Fruit fly (Drosophila melanogaster) whole organism, embryonic: ENCODE measurements around the gene Cpsf5.
A peak's percentile ranks its signal among the peaks of the same experiment; 100 is the strongest.

Experiments used
- Atf6 ChIP-seq: fragments of 200-800 bp; sonication (Bioruptor generic); IDR thresholded peaks from 2 replicates; pipeline ENCODE4 v1.3.6; 2022; ENCODE audit warnings: missing biosample characterization, missing genetic modification characterization
- BEAF-32 ChIP-seq: fragments of 200-800 bp; sonication (Bioruptor generic); optimal IDR thresholded peaks from 3 replicates; lab custom pipeline; 2017; ENCODE audit warnings: missing biosample characterization, missing genetic modification characterization, mild to moderate bottlenecking, moderate library complexity, missing genetic modification reagents
- Blimp-1 ChIP-seq: fragments of 200-800 bp; sonication (Bioruptor generic); optimal IDR thresholded peaks from 3 replicates; lab custom pipeline; 2018; ENCODE audit warnings: missing biosample characterization, missing genetic modification characterization, mild to moderate bottlenecking, moderate library complexity, missing genetic modification reagents
- CG10462 ChIP-seq: fragments of 200-800 bp; sonication (Bioruptor generic); optimal IDR thresholded peaks from 2 replicates; lab custom pipeline; 2016; ENCODE audit warnings: missing biosample characterization, missing genetic modification characterization
- CG10543 ChIP-seq: fragments of 200-800 bp; sonication (Bioruptor generic); optimal IDR thresholded peaks from 3 replicates; lab custom pipeline; 2017; ENCODE audit warnings: missing biosample characterization, mild to moderate bottlenecking, missing genetic modification characterization, moderate library complexity
- CG10565 ChIP-seq: fragments of 200-800 bp; sonication (Bioruptor generic); optimal IDR thresholded peaks from 3 replicates; lab custom pipeline; 2016; ENCODE audit warnings: missing biosample characterization, mild to moderate bottlenecking, missing genetic modification characterization
- CG10654 ChIP-seq: fragments of 200-800 bp; sonication (Bioruptor generic); optimal IDR thresholded peaks from 2 replicates; lab custom pipeline; 2016; ENCODE audit warnings: missing biosample characterization, missing genetic modification characterization
- CG10979 ChIP-seq: fragments of 200-800 bp; sonication (Bioruptor generic); optimal IDR thresholded peaks from 2 replicates; lab custom pipeline; 2018; ENCODE audit warnings: missing biosample characterization, mild to moderate bottlenecking, missing genetic modification characterization, moderate library complexity
- CG11093 ChIP-seq: fragments of 200-800 bp; sonication (Bioruptor generic); IDR thresholded peaks from 3 replicates; pipeline ENCODE4 v1.3.6; 2022; ENCODE audit warnings: missing biosample characterization, missing genetic modification characterization
- CG11456 ChIP-seq: fragments of 200-800 bp; sonication (Bioruptor generic); IDR thresholded peaks from 3 replicates; pipeline ENCODE4 v1.3.6; 2022; ENCODE audit warnings: missing biosample characterization, missing genetic modification characterization
- CG12942 ChIP-seq: fragments of 200-800 bp; sonication (Bioruptor generic); optimal IDR thresholded peaks from 3 replicates; lab custom pipeline; 2016; ENCODE audit warnings: missing biosample characterization, missing genetic modification characterization
- CG13775 ChIP-seq: fragments of 200-800 bp; sonication (Bioruptor generic); optimal IDR thresholded peaks from 3 replicates; lab custom pipeline; 2017; ENCODE audit warnings: missing biosample characterization, mild to moderate bottlenecking, missing genetic modification characterization
- CG13894 ChIP-seq: fragments of 200-800 bp; sonication (Bioruptor generic); optimal IDR thresholded peaks from 3 replicates; lab custom pipeline; 2018; ENCODE audit warnings: missing biosample characterization, mild to moderate bottlenecking, missing genetic modification characterization, moderate library complexity
- CG14050 ChIP-seq: fragments of 200-800 bp; sonication (Bioruptor generic); IDR thresholded peaks from 3 replicates; pipeline ENCODE4 v1.3.6; 2022; ENCODE audit warnings: missing biosample characterization, missing genetic modification characterization
- CG1602 ChIP-seq: fragments of 200-800 bp; sonication (Bioruptor generic); optimal IDR thresholded peaks from 3 replicates; lab custom pipeline; 2016; ENCODE audit warnings: missing biosample characterization, missing genetic modification characterization
- CG1792 ChIP-seq: fragments of 200-800 bp; sonication (Bioruptor generic); optimal IDR thresholded peaks from 2 replicates; lab custom pipeline; 2016; ENCODE audit warnings: missing biosample characterization, missing genetic modification characterization
- CG31224 ChIP-seq: fragments of 200-800 bp; sonication (Bioruptor generic); IDR thresholded peaks from 2 replicates; pipeline ENCODE4 v1.3.6; 2022; ENCODE audit warnings: missing biosample characterization, missing genetic modification characterization
- CG31441 ChIP-seq: fragments of 200-800 bp; sonication (Bioruptor generic); IDR thresholded peaks from 2 replicates; pipeline ENCODE4 v1.3.6; 2022; ENCODE audit warnings: missing biosample characterization, missing genetic modification characterization
- CG4404 ChIP-seq: fragments of 200-800 bp; sonication (Bioruptor generic); IDR thresholded peaks from 2 replicates; pipeline ENCODE4 v1.3.6; 2022; ENCODE audit warnings: missing biosample characterization, missing genetic modification characterization
- CG4820 ChIP-seq: fragments of 200-800 bp; sonication (Bioruptor generic); optimal IDR thresholded peaks from 3 replicates; lab custom pipeline; 2016; ENCODE audit warnings: missing biosample characterization, missing genetic modification characterization
- CG5180 ChIP-seq: fragments of 200-800 bp; sonication (Bioruptor generic); optimal IDR thresholded peaks from 3 replicates; lab custom pipeline; 2017; ENCODE audit warnings: missing biosample characterization, missing genetic modification characterization, mild to moderate bottlenecking, moderate library complexity, missing genetic modification reagents
- CG5245 ChIP-seq: fragments of 200-800 bp; sonication (Bioruptor generic); optimal IDR thresholded peaks from 3 replicates; lab custom pipeline; 2016; ENCODE audit warnings: missing biosample characterization, missing genetic modification characterization
- CG7271 ChIP-seq: fragments of 200-800 bp; sonication (Bioruptor generic); optimal IDR thresholded peaks from 2 replicates; lab custom pipeline; 2018; ENCODE audit warnings: missing biosample characterization, mild to moderate bottlenecking, missing genetic modification characterization, moderate library complexity
- CG7357 ChIP-seq: fragments of 200-800 bp; sonication (Bioruptor generic); IDR thresholded peaks from 3 replicates; pipeline ENCODE4 v1.3.6; 2022; ENCODE audit warnings: missing biosample characterization, missing genetic modification characterization
- CG7556 ChIP-seq: fragments of 200-800 bp; sonication (Bioruptor generic); optimal IDR thresholded peaks from 2 replicates; lab custom pipeline; 2017; ENCODE audit warnings: missing biosample characterization, mild to moderate bottlenecking, missing genetic modification characterization
- CG7839 ChIP-seq: fragments of 200-800 bp; sonication (Bioruptor generic); optimal IDR thresholded peaks from 3 replicates; lab custom pipeline; 2018; ENCODE audit warnings: missing biosample characterization, mild to moderate bottlenecking, missing genetic modification characterization, moderate library complexity
- CG7963 ChIP-seq: fragments of 200-800 bp; sonication (Bioruptor generic); IDR thresholded peaks from 3 replicates; pipeline ENCODE4 v1.3.6; 2022; ENCODE audit warnings: missing biosample characterization, missing genetic modification characterization; ENCODE audit not compliant: partially characterized antibody
- CG9215 ChIP-seq: fragments of 200-800 bp; sonication (Bioruptor generic); IDR thresholded peaks from 2 replicates; pipeline ENCODE4 v1.3.6; 2022; ENCODE audit warnings: missing biosample characterization, missing genetic modification characterization
- CG9609 ChIP-seq: fragments of 200-800 bp; sonication (Bioruptor generic); optimal IDR thresholded peaks from 3 replicates; lab custom pipeline; 2016; ENCODE audit warnings: missing biosample characterization, missing genetic modification characterization
- CG9817 ChIP-seq: fragments of 200-800 bp; sonication (Bioruptor generic); optimal IDR thresholded peaks from 2 replicates; lab custom pipeline; 2018; ENCODE audit warnings: missing biosample characterization, mild to moderate bottlenecking, missing genetic modification characterization, moderate library complexity
- D ChIP-seq, 2 experiments: fragments of 200-800 bp in 1 of 2; fragments of >200 bp in 1 of 2; sonication (Bioruptor generic) in 1 of 2; optimal IDR thresholded peaks; 2 replicates in 1 of 2; 3 replicates in 1 of 2; lab custom pipeline; 2017; ENCODE audit warnings: mild to moderate bottlenecking in 1 of 2, missing biosample characterization in 1 of 2, missing genetic modification characterization in 1 of 2, missing genetic modification reagents in 1 of 2
- E2f1 ChIP-seq: fragments of 200-800 bp; sonication (Bioruptor generic); IDR thresholded peaks from 2 replicates; pipeline ENCODE4 v1.3.6; 2022; ENCODE audit warnings: missing biosample characterization, missing genetic modification characterization
- NFAT ChIP-seq: fragments of 200-800 bp; sonication (Bioruptor generic); IDR thresholded peaks from 2 replicates; pipeline ENCODE4 v1.3.6; 2022; ENCODE audit warnings: missing biosample characterization, missing genetic modification characterization
- Opbp ChIP-seq: fragments of 200-800 bp; sonication (Bioruptor generic); IDR thresholded peaks from 3 replicates; pipeline ENCODE4 v1.3.6; 2022; ENCODE audit warnings: missing biosample characterization, missing genetic modification characterization; ENCODE audit not compliant: partially characterized antibody
- Optix ChIP-seq: fragments of 200-800 bp; sonication (Bioruptor generic); IDR thresholded peaks from 3 replicates; pipeline ENCODE4 v1.3.6; 2022; ENCODE audit warnings: missing biosample characterization, missing genetic modification characterization
- Tbp ChIP-seq: fragments of >200 bp; optimal IDR thresholded peaks from 2 replicates; lab custom pipeline; 2018; ENCODE audit warnings: missing biosample characterization, missing genetic modification characterization
- bcd ChIP-seq: fragments of 200-800 bp; sonication (Bioruptor generic); optimal IDR thresholded peaks from 2 replicates; lab custom pipeline; 2017; ENCODE audit warnings: missing biosample characterization, mild to moderate bottlenecking, missing genetic modification characterization
- bigmax ChIP-seq: fragments of 200-800 bp; sonication (Bioruptor generic); optimal IDR thresholded peaks from 2 replicates; lab custom pipeline; 2018; ENCODE audit warnings: missing biosample characterization, mild to moderate bottlenecking, missing genetic modification characterization
- dan ChIP-seq: fragments of 200-800 bp; sonication (Bioruptor generic); IDR thresholded peaks from 2 replicates; pipeline ENCODE4 v1.3.6; 2022; ENCODE audit warnings: missing biosample characterization, missing genetic modification characterization
- gce ChIP-seq: fragments of 200-800 bp; sonication (Bioruptor generic); IDR thresholded peaks from 3 replicates; pipeline ENCODE4 v1.3.6; 2022; ENCODE audit warnings: missing biosample characterization, missing genetic modification characterization
- gcm2 ChIP-seq: fragments of 200-800 bp; sonication (Bioruptor generic); optimal IDR thresholded peaks from 2 replicates; lab custom pipeline; 2016; ENCODE audit warnings: missing biosample characterization, missing genetic modification characterization
- gt ChIP-seq: fragments of 200-800 bp; sonication (Bioruptor generic); IDR thresholded peaks from 2 replicates; pipeline ENCODE4 v1.3.6; 2022; ENCODE audit warnings: missing biosample characterization, missing genetic modification characterization
- h ChIP-seq: fragments of >200 bp; optimal IDR thresholded peaks from 2 replicates; lab custom pipeline; 2017
- jigr1 ChIP-seq: fragments of 200-800 bp; sonication (Bioruptor generic); IDR thresholded peaks from 3 replicates; pipeline ENCODE4 v1.3.6; 2022; ENCODE audit warnings: missing biosample characterization, missing genetic modification characterization
- lmd ChIP-seq: fragments of 200-800 bp; sonication (Bioruptor generic); IDR thresholded peaks from 2 replicates; pipeline ENCODE4 v1.3.6; 2022; ENCODE audit warnings: missing biosample characterization, missing genetic modification characterization
- p53 ChIP-seq: fragments of 200-800 bp; sonication (Bioruptor generic); optimal IDR thresholded peaks from 2 replicates; lab custom pipeline; 2016; ENCODE audit warnings: missing biosample characterization, missing genetic modification characterization
- psq ChIP-seq: fragments of 200-800 bp; sonication (Bioruptor generic); optimal IDR thresholded peaks from 2 replicates; lab custom pipeline; 2017; ENCODE audit warnings: missing biosample characterization, missing genetic modification characterization
- sens-2 ChIP-seq: fragments of 200-800 bp; sonication (Bioruptor generic); IDR thresholded peaks from 2 replicates; pipeline ENCODE4 v1.3.6; 2022; ENCODE audit warnings: missing biosample characterization, missing genetic modification characterization
- so ChIP-seq: fragments of 200-800 bp; sonication (Bioruptor generic); IDR thresholded peaks from 3 replicates; pipeline ENCODE4 v1.3.6; 2022; ENCODE audit warnings: missing biosample characterization, missing genetic modification characterization
- sob ChIP-seq: fragments of 200-800 bp; sonication (Bioruptor generic); IDR thresholded peaks from 2 replicates; pipeline ENCODE4 v1.3.6; 2022; ENCODE audit warnings: missing biosample characterization, missing genetic modification characterization
- tin ChIP-seq: fragments of 200-800 bp; sonication (Bioruptor generic); optimal IDR thresholded peaks from 3 replicates; lab custom pipeline; 2016; ENCODE audit warnings: missing biosample characterization, missing genetic modification characterization
- tio ChIP-seq: fragments of 200-800 bp; sonication (Bioruptor generic); optimal IDR thresholded peaks from 2 replicates; lab custom pipeline; 2017; ENCODE audit warnings: missing biosample characterization, missing genetic modification characterization, inconsistent platforms

The Cpsf5 gene

DNA sequence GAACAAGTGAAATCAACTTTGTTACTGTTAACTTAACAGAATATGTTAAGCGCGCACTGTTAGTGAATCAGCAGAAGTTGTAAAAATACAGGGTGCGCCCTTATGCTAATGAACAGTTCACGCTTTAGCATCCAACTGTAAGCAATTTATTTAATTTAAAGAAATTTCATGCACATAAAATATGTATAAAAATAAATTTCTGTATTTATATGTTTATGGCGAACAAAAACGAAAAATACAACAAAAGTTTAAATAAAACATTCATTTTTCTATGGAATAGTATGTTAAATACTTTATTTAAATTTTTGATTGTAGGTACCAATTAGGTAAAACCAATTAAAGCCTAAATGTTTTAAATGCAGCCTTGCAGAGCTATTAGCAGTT, 13.7 kb downstream of the Cpsf5 start (continued):
- TF ChIP-seq CG9817 (no peak), BEAF-32 (GFP tag; lab: Kevin White, UChicago) (no peak), Opbp (GFP tag; lab: Robert Waterston, UW) (no peak), NFAT (GFP tag; lab: Robert Waterston, UW) (no peak), jigr1 (GFP tag; lab: Robert Waterston, UW) (no peak), CG7357 (no peak), Tbp (no peak), tin (GFP tag; lab: Kevin White, UChicago) (no peak), CG7839 (tag; lab: Kevin White, UChicago) (peak; percentile 36), tio (GFP tag; lab: Kevin White, UChicago) (no peak), sob (GFP tag; lab: Robert Waterston, UW) (no peak), CG14050 (GFP tag; lab: Robert Waterston, UW) (no peak), bigmax (GFP tag; lab: Kevin White, UChicago) (no peak), CG4820 (GFP tag; lab: Kevin White, UChicago) (no peak), CG31441 (peak; percentile 54), so (GFP tag; lab: Robert Waterston, UW) (no peak), CG13894 (tag; lab: Kevin White, UChicago) (no peak), D (optimal IDR thresholded peaks at IDR 0.05; lab: Kevin White, UChicago) (no peak), D (GFP tag; optimal IDR thresholded peaks at IDR 0.05; lab: Kevin White, UChicago) (no peak), CG4404 (GFP tag; lab: Robert Waterston, UW) (no peak), CG5180 (GFP tag; lab: Kevin White, UChicago) (no peak), E2f1 (GFP tag; lab: Robert Waterston, UW) (no peak), CG1792 (GFP tag; lab: Kevin White, UChicago) (no peak), psq (no peak), CG10462 (no peak), CG10979 (tag; lab: Kevin White, UChicago) (peak; percentile 21), CG1602 (GFP tag; lab: Kevin White, UChicago) (no peak), lmd (GFP tag; lab: Robert Waterston, UW) (no peak), p53 (GFP tag; lab: Kevin White, UChicago) (no peak), CG5245 (GFP tag; lab: Kevin White, UChicago) (no peak), Blimp-1 (GFP tag; lab: Kevin White, UChicago) (peak; percentile 52), gcm2 (GFP tag; lab: Kevin White, UChicago) (no peak), CG10565 (no peak), CG11456 (no peak), sens-2 (GFP tag; lab: Robert Waterston, UW) (no peak), CG9215 (GFP tag; lab: Robert Waterston, UW) (no peak), CG10654 (GFP tag; lab: Kevin White, UChicago) (no peak), CG12942 (GFP tag; lab: Kevin White, UChicago) (peak; percentile 5), gce (GFP tag; lab: Robert Waterston, UW) (no peak), gt (GFP tag; lab: Robert Waterston, UW) (no peak), h (no peak), CG9609 (GFP tag; lab: Kevin White, UChicago) (no peak), CG10543 (GFP tag; lab: Kevin White, UChicago) (no peak), Optix (GFP tag; lab: Robert Waterston, UW) (no peak), CG13775 (peak; percentile 20), CG11093 (GFP tag; lab: Robert Waterston, UW) (no peak), CG31224 (GFP tag; lab: Robert Waterston, UW) (no peak), CG7556 (GFP tag; lab: Kevin White, UChicago) (peak; percentile 27), Atf6 (peak; percentile 42; the same call in 1 of the 2 replicates), bcd (no peak), CG7963 (GFP tag; lab: Robert Waterston, UW) (no peak), CG7271 (tag; lab: Kevin White, UChicago) (no peak), dan (GFP tag; lab: Robert Waterston, UW) (no peak)
- TF ChIP-seq, all 482 proteins: peak for 116
